Worm (Caenorhabditis elegans) whole organism, L4 larva: Measurements from ENCODE around the gene col-17.

Experiments
- F10B5.3 ChIP-seq: sonication (generic microtip); optimal IDR thresholded peaks from 2 replicates; lab custom pipeline; 2016; ENCODE audit warnings: mild to moderate bottlenecking, missing genetic modification characterization, missing compliant biosample characterization
- F37D6.2 ChIP-seq: sonication (generic microtip); optimal IDR thresholded peaks from 2 replicates; lab custom pipeline; 2016; ENCODE audit warnings: mild to moderate bottlenecking, missing genetic modification characterization, missing compliant biosample characterization
- F44E2.7 ChIP-seq: fragments of 200-800 bp; sonication (Bioruptor generic); IDR thresholded peaks from 2 replicates; pipeline ENCODE4 v2.1.2; 2022; ENCODE audit warnings: missing genetic modification characterization, missing compliant biosample characterization
- T26A8.4 ChIP-seq: fragments of 200-800 bp; sonication (Bioruptor generic); IDR thresholded peaks from 2 replicates; pipeline ENCODE4 v1.3.6; 2022; ENCODE audit warnings: missing genetic modification characterization, missing compliant biosample characterization
- aly-2 ChIP-seq: sonication (generic microtip); optimal IDR thresholded peaks from 2 replicates; lab custom pipeline; 2018; ENCODE audit warnings: missing biosample characterization, missing genetic modification characterization
- arid-1 ChIP-seq: fragments of 200-800 bp; sonication (Bioruptor generic); conservative IDR thresholded peaks from 2 replicates; pipeline ENCODE4 v1.3.6; 2022; ENCODE audit warnings: missing genetic modification reagents, missing genetic modification characterization, missing compliant biosample characterization
- ceh-28 ChIP-seq: fragments of 150-350 bp; optimal IDR thresholded peaks from 2 replicates; lab custom pipeline; 2014; ENCODE audit warnings: missing biosample characterization, missing genetic modification reagents, missing genetic modification characterization
- ceh-32 ChIP-seq: sonication (generic microtip); optimal IDR thresholded peaks from 2 replicates; lab custom pipeline; 2016; ENCODE audit warnings: mild to moderate bottlenecking, missing genetic modification characterization, missing compliant biosample characterization; ENCODE audit not compliant: poor library complexity
- ceh-62 ChIP-seq: sonication (generic microtip); optimal IDR thresholded peaks from 2 replicates; lab custom pipeline; 2017; ENCODE audit warnings: missing biosample characterization, missing genetic modification characterization
- ceh-82 ChIP-seq: sonication (generic microtip); optimal IDR thresholded peaks from 2 replicates; lab custom pipeline; 2017; ENCODE audit warnings: missing biosample characterization, missing genetic modification characterization
- daf-16 ChIP-seq, 3 experiments: sonication (generic microtip); optimal IDR thresholded peaks; 2 replicates each; lab custom pipeline; 2016 to 2017; ENCODE audit warnings: missing genetic modification characterization in 3 of 3, missing genetic modification reagents in 3 of 3, mild to moderate bottlenecking in 2 of 3, missing compliant biosample characterization in 2 of 3, missing biosample characterization in 1 of 3, moderate library complexity in 1 of 3
- dmd-6 ChIP-seq: fragments of 200-800 bp; sonication (Bioruptor generic); IDR thresholded peaks from 2 replicates; pipeline ENCODE4 v1.3.6; 2022; ENCODE audit warnings: missing genetic modification reagents, missing genetic modification characterization, missing compliant biosample characterization
- dmd-9 ChIP-seq: fragments of 200-800 bp; sonication (Bioruptor generic); IDR thresholded peaks from 2 replicates; pipeline ENCODE4 v1.3.6; 2022; ENCODE audit warnings: missing genetic modification reagents, missing genetic modification characterization, missing compliant biosample characterization
- dpl-1 ChIP-seq: fragments of 150-350 bp; optimal IDR thresholded peaks from 2 replicates; lab custom pipeline; 2014; ENCODE audit warnings: missing biosample characterization, missing genetic modification reagents, missing genetic modification characterization
- egl-27 ChIP-seq: sonication (generic microtip); optimal IDR thresholded peaks from 3 replicates; lab custom pipeline; 2017; ENCODE audit warnings: missing biosample characterization, missing genetic modification reagents, missing genetic modification characterization
- egl-43 ChIP-seq: fragments of 200-800 bp; sonication (Bioruptor generic); IDR thresholded peaks from 2 replicates; pipeline ENCODE4 v1.3.6; 2022; ENCODE audit warnings: missing genetic modification reagents, missing genetic modification characterization, missing compliant biosample characterization
- hlh-11 ChIP-seq: fragments of 200-800 bp; sonication (Bioruptor generic); optimal IDR thresholded peaks from 2 replicates; lab custom pipeline; 2018; ENCODE audit warnings: mild to moderate bottlenecking, missing genetic modification characterization, missing compliant biosample characterization
- hmg-1.1 ChIP-seq: fragments of 200-800 bp; sonication (Bioruptor generic); IDR thresholded peaks from 2 replicates; pipeline ENCODE4 v1.3.6; 2022; ENCODE audit warnings: missing genetic modification reagents, missing genetic modification characterization, missing compliant biosample characterization
- lin-1 ChIP-seq: fragments of 200-800 bp; sonication (Bioruptor generic); IDR thresholded peaks from 2 replicates; pipeline ENCODE4 v1.3.6; 2022; ENCODE audit warnings: missing genetic modification reagents, missing genetic modification characterization, missing compliant biosample characterization
- lin-13 ChIP-seq: fragments of 150-350 bp; optimal IDR thresholded peaks from 2 replicates; lab custom pipeline; 2014; ENCODE audit warnings: missing biosample characterization, missing genetic modification reagents, missing genetic modification characterization
- lin-38 ChIP-seq: fragments of 200-800 bp; sonication (Bioruptor generic); IDR thresholded peaks from 2 replicates; pipeline ENCODE4 v1.3.6; 2022; ENCODE audit warnings: missing genetic modification reagents, missing genetic modification characterization, missing compliant biosample characterization
- lin-39 ChIP-seq: fragments of 150-350 bp; optimal IDR thresholded peaks from 2 replicates; lab custom pipeline; 2014; ENCODE audit warnings: missing biosample characterization, missing genetic modification reagents, missing genetic modification characterization
- lsy-2 ChIP-seq, 2 experiments: fragments of 150-350 bp in 1 of 2; sonication (generic microtip) in 1 of 2; optimal IDR thresholded peaks; 2 replicates each; lab custom pipeline; 2014 to 2017; ENCODE audit warnings: missing biosample characterization in 2 of 2, missing genetic modification characterization in 2 of 2
- mdt-29 ChIP-seq: fragments of 200-800 bp; sonication (Bioruptor generic); IDR thresholded peaks from 2 replicates; pipeline ENCODE4 v1.3.6; 2022; ENCODE audit warnings: missing genetic modification reagents, missing genetic modification characterization, missing compliant biosample characterization
- mep-1 ChIP-seq: fragments of 150-350 bp; sonication (generic microtip); optimal IDR thresholded peaks from 3 replicates; lab custom pipeline; 2014; ENCODE audit warnings: missing biosample characterization, missing genetic modification characterization
- mxl-3 ChIP-seq: fragments of 200-800 bp; sonication (Bioruptor generic); optimal IDR thresholded peaks from 2 replicates; lab custom pipeline; 2018; ENCODE audit warnings: mild to moderate bottlenecking, missing genetic modification characterization, missing compliant biosample characterization
- nhr-102 ChIP-seq: sonication (generic microtip); optimal IDR thresholded peaks from 2 replicates; lab custom pipeline; 2016; ENCODE audit warnings: mild to moderate bottlenecking, missing genetic modification characterization, moderate library complexity, missing compliant biosample characterization
- nhr-237 ChIP-seq: sonication (generic microtip); optimal IDR thresholded peaks from 2 replicates; lab custom pipeline; 2017; ENCODE audit warnings: missing biosample characterization, missing genetic modification characterization
- nhr-25 ChIP-seq: sonication (generic microtip); optimal IDR thresholded peaks from 2 replicates; lab custom pipeline; 2017; ENCODE audit warnings: missing genetic modification characterization, mild to moderate bottlenecking, missing compliant biosample characterization, antibody characterized with exemption, moderate library complexity, borderline replicate concordance; ENCODE audit not compliant: insufficient read depth
- nhr-28 ChIP-seq: fragments of 150-350 bp; optimal IDR thresholded peaks from 2 replicates; lab custom pipeline; 2014; ENCODE audit warnings: missing biosample characterization, missing genetic modification characterization
- nhr-41 ChIP-seq: fragments of 200-800 bp; sonication (Bioruptor generic); IDR thresholded peaks from 2 replicates; pipeline ENCODE4 v1.3.6; 2022; ENCODE audit warnings: missing genetic modification reagents, missing genetic modification characterization, missing compliant biosample characterization
- nhr-42 ChIP-seq: fragments of 200-800 bp; sonication (Bioruptor generic); IDR thresholded peaks from 2 replicates; pipeline ENCODE4 v1.3.6; 2022; ENCODE audit warnings: missing genetic modification characterization, missing compliant biosample characterization
- nhr-48 ChIP-seq: sonication (generic microtip); optimal IDR thresholded peaks from 2 replicates; lab custom pipeline; 2016; ENCODE audit warnings: mild to moderate bottlenecking, missing genetic modification characterization, missing compliant biosample characterization
- php-3 ChIP-seq: fragments of 200-800 bp; sonication (Bioruptor generic); IDR thresholded peaks from 2 replicates; pipeline ENCODE4 v1.3.6; 2022; ENCODE audit warnings: missing genetic modification reagents, missing genetic modification characterization, missing compliant biosample characterization
- rbr-2 ChIP-seq: sonication (generic microtip); optimal IDR thresholded peaks from 2 replicates; lab custom pipeline; 2016; ENCODE audit warnings: missing genotype, missing genetic modification characterization, missing compliant biosample characterization
- sdz-12 ChIP-seq: fragments of 200-800 bp; sonication (Bioruptor generic); optimal IDR thresholded peaks from 2 replicates; lab custom pipeline; 2018; ENCODE audit warnings: mild to moderate bottlenecking, missing genetic modification characterization, missing compliant biosample characterization
- set-16 ChIP-seq: fragments of 200-800 bp; sonication (Bioruptor generic); IDR thresholded peaks from 2 replicates; pipeline ENCODE4 v1.3.6; 2022; ENCODE audit warnings: missing genetic modification reagents, missing genetic modification characterization, missing compliant biosample characterization
- unc-39 ChIP-seq: sonication (generic microtip); optimal IDR thresholded peaks from 2 replicates; lab custom pipeline; 2017; ENCODE audit warnings: missing biosample characterization, missing genetic modification characterization
- unc-62 ChIP-seq, 3 experiments: fragments of 150-350 bp in 1 of 3; sonication (generic microtip); optimal IDR thresholded peaks in 2 of 3; peaks in 1 of 3; 1 replicate in 1 of 3; 2 replicates in 2 of 3; lab custom pipeline; 2014 to 2017; ENCODE audit warnings: missing biosample characterization in 3 of 3, missing genetic modification characterization in 3 of 3, missing genetic modification reagents in 3 of 3, missing genotype in 1 of 3
- zag-1 ChIP-seq: fragments of 150-350 bp; optimal IDR thresholded peaks from 2 replicates; lab custom pipeline; 2014; ENCODE audit warnings: missing biosample characterization, missing genetic modification characterization
- ztf-7 ChIP-seq: fragments of 150-350 bp; optimal IDR thresholded peaks from 2 replicates; lab custom pipeline; 2014; ENCODE audit warnings: missing biosample characterization, missing genetic modification characterization

Gene col-17

ce11 chrII:4866045-4866444 lies 1.3 kb downstream of the col-17 start (continued):
- TF ChIP-seq hmg-1.1 (GFP tag; lab: Robert Waterston, UW) (no peak), nhr-102 (tag; lab: Kevin White, UChicago) (no peak), mep-1 (tag; lab: Kevin White, UChicago) (no peak), daf-16 (GFP tag; optimal IDR thresholded peaks at IDR 0.05; lab: Kevin White, UChicago) (no peak), daf-16 (tag; optimal IDR thresholded peaks at IDR 0.05; lab: Kevin White, UChicago) (no peak), mdt-29 (GFP tag; lab: Robert Waterston, UW) (no peak), lsy-2 (tag; optimal IDR thresholded peaks at IDR 0.05; lab: Kevin White, UChicago) (no peak), dmd-9 (GFP tag; lab: Robert Waterston, UW) (no peak), dpl-1 (GFP tag; lab: Kevin White, UChicago) (peak; percentile 16), ztf-7 (tag; lab: Kevin White, UChicago) (no peak), lin-13 (GFP tag; lab: Kevin White, UChicago) (no peak), F44E2.7 (GFP tag; lab: Robert Waterston, UW) (no peak), ceh-62 (tag; lab: Kevin White, UChicago) (no peak), dmd-6 (GFP tag; lab: Robert Waterston, UW) (no peak), nhr-41 (no peak), mxl-3 (GFP tag; lab: Kevin White, UChicago) (peak; percentile 65), rbr-2 (tag; lab: Kevin White, UChicago) (no peak), php-3 (GFP tag; lab: Robert Waterston, UW) (no peak), ceh-28 (no peak), nhr-237 (tag; lab: Kevin White, UChicago) (no peak), ceh-32 (tag; lab: Kevin White, UChicago) (no peak), nhr-28 (tag; lab: Kevin White, UChicago) (peak; percentile 42), nhr-48 (tag; lab: Kevin White, UChicago) (peak; percentile 45), aly-2 (tag; lab: Kevin White, UChicago) (no peak), egl-43 (GFP tag; lab: Robert Waterston, UW) (no peak), lin-39 (no peak), lin-38 (no peak), nhr-42 (no peak), F10B5.3 (tag; lab: Kevin White, UChicago) (no peak), T26A8.4 (peak; percentile 52; the same call in 1 of the 2 replicates), unc-39 (no peak), sdz-12 (GFP tag; lab: Kevin White, UChicago) (no peak), F37D6.2 (tag; lab: Kevin White, UChicago) (no peak), set-16 (GFP tag; lab: Robert Waterston, UW) (no peak), nhr-25 (tag; lab: Kevin White, UChicago) (no peak), hlh-11 (tag; lab: Kevin White, UChicago) (peak; percentile 71), lin-1 (GFP tag; lab: Robert Waterston, UW) (no peak), unc-62 (GFP tag; optimal IDR thresholded peaks at IDR 0.05 in 1 of 2; lab: Kevin White, UChicago) (no peak), unc-62 (tag; optimal IDR thresholded peaks at IDR 0.05; lab: Kevin White, UChicago) (no peak), ceh-82 (no peak), arid-1 (GFP tag; lab: Robert Waterston, UW) (no peak)

- TF ChIP-seq zag-1 (tag; lab: Kevin White, UChicago) (no peak), egl-27 (tag; lab: Kevin White, UChicago) (no peak)
- TF ChIP-seq, all 104 proteins: peak for 0
Observed at ce11 chrII:4863357-4863756, 4.0 kb downstream of the col-17 start, which contains the start of the genes mpst-4 and F11G11.14. TSS of gene mpst-4 (minus strand) at chrII:4863457. TSS of gene F11G11.14 (plus strand) at chrII:4863681.
